Fruit fly (Drosophila melanogaster) whole organism, adult: ENCODE measurements around the gene Prat2.

Experiments used
- CG11617 ChIP-seq: fragments of 200-800 bp; sonication (Bioruptor generic); optimal IDR thresholded peaks from 2 replicates; lab custom pipeline; 2017; ENCODE audit warnings: mild to moderate bottlenecking, missing biosample characterization, missing genetic modification reagents, missing genetic modification characterization
- CG12768 ChIP-seq: fragments of 200-800 bp; sonication (Bioruptor generic); optimal IDR thresholded peaks from 2 replicates; lab custom pipeline; 2017; ENCODE audit warnings: missing biosample characterization, missing genetic modification characterization, mild to moderate bottlenecking, moderate library complexity, missing genetic modification reagents
- CG14711 ChIP-seq: fragments of 200-800 bp; sonication (Bioruptor generic); optimal IDR thresholded peaks from 2 replicates; lab custom pipeline; 2018; ENCODE audit warnings: missing biosample characterization, mild to moderate bottlenecking, missing genetic modification characterization, moderate library complexity
- CG1620 ChIP-seq: fragments of 200-800 bp; sonication (Bioruptor generic); optimal IDR thresholded peaks from 2 replicates; lab custom pipeline; 2016; ENCODE audit warnings: missing biosample characterization, missing genetic modification characterization
- CG33017 ChIP-seq: fragments of 200-800 bp; sonication (Bioruptor generic); optimal IDR thresholded peaks from 2 replicates; lab custom pipeline; 2018; ENCODE audit warnings: missing biosample characterization, mild to moderate bottlenecking, missing genetic modification characterization, moderate library complexity
- CG5204 ChIP-seq: fragments of 200-800 bp; sonication (Bioruptor generic); optimal IDR thresholded peaks from 2 replicates; lab custom pipeline; 2016; ENCODE audit warnings: missing biosample characterization, missing genetic modification characterization
- CG7045 ChIP-seq: fragments of 200-800 bp; sonication (Bioruptor generic); optimal IDR thresholded peaks from 2 replicates; lab custom pipeline; 2017; ENCODE audit warnings: missing biosample characterization, mild to moderate bottlenecking, missing genetic modification characterization
- CG7101 ChIP-seq: fragments of 200-800 bp; sonication (Bioruptor generic); optimal IDR thresholded peaks from 2 replicates; lab custom pipeline; 2018; ENCODE audit warnings: missing biosample characterization, mild to moderate bottlenecking, missing genetic modification characterization, moderate library complexity
- Clk ChIP-seq: fragments of 200-800 bp; sonication (Bioruptor generic); optimal IDR thresholded peaks from 2 replicates; lab custom pipeline; 2017; ENCODE audit warnings: missing biosample characterization, missing genetic modification characterization
- Crg-1 ChIP-seq: fragments of 200-800 bp; sonication (Bioruptor generic); optimal IDR thresholded peaks from 2 replicates; lab custom pipeline; 2016; ENCODE audit warnings: missing biosample characterization, missing genetic modification characterization
- Hr96 ChIP-seq: fragments of 200-800 bp; sonication (Bioruptor generic); optimal IDR thresholded peaks from 2 replicates; lab custom pipeline; 2016; ENCODE audit warnings: missing biosample characterization, missing genetic modification characterization
- Mnt ChIP-seq: fragments of 200-800 bp; sonication (Bioruptor generic); optimal IDR thresholded peaks from 2 replicates; lab custom pipeline; 2016; ENCODE audit warnings: missing biosample characterization, mild to moderate bottlenecking, missing genetic modification characterization
- bab1 ChIP-seq: fragments of 200-800 bp; sonication (Bioruptor generic); optimal IDR thresholded peaks from 3 replicates; lab custom pipeline; 2019; ENCODE audit warnings: missing biosample characterization, mild to moderate bottlenecking, missing genetic modification characterization, moderate library complexity
- cic ChIP-seq: fragments of 200-800 bp; sonication (Bioruptor generic); optimal IDR thresholded peaks from 2 replicates; lab custom pipeline; 2017; ENCODE audit warnings: missing biosample characterization, mild to moderate bottlenecking, missing genetic modification characterization, moderate library complexity
- cnc ChIP-seq, 2 experiments: fragments of >200 bp; optimal IDR thresholded peaks; 2 replicates each; lab custom pipeline; 2017
- kay ChIP-seq: fragments of 200-800 bp; sonication (Bioruptor generic); peaks from one replicate; lab custom pipeline; 2016; ENCODE audit warnings: missing biosample characterization, missing genetic modification characterization, borderline replicate concordance
- ovo ChIP-seq: fragments of 200-800 bp; sonication (Bioruptor generic); optimal IDR thresholded peaks from 2 replicates; lab custom pipeline; 2016; ENCODE audit warnings: missing biosample characterization, missing genetic modification characterization
- pad ChIP-seq: fragments of 200-800 bp; sonication (Bioruptor generic); optimal IDR thresholded peaks from 3 replicates; lab custom pipeline; 2017; ENCODE audit warnings: missing biosample characterization, missing genetic modification characterization, mild to moderate bottlenecking, moderate library complexity, missing genetic modification reagents
- tj ChIP-seq: fragments of 200-800 bp; sonication (Bioruptor generic); optimal IDR thresholded peaks from 3 replicates; lab custom pipeline; 2017; ENCODE audit warnings: missing biosample characterization, mild to moderate bottlenecking, missing genetic modification characterization, moderate library complexity
- toe ChIP-seq: fragments of 200-800 bp; sonication (Bioruptor generic); optimal IDR thresholded peaks from 2 replicates; lab custom pipeline; 2016; ENCODE audit warnings: missing biosample characterization, missing genetic modification characterization

The Prat2 gene

DNA sequence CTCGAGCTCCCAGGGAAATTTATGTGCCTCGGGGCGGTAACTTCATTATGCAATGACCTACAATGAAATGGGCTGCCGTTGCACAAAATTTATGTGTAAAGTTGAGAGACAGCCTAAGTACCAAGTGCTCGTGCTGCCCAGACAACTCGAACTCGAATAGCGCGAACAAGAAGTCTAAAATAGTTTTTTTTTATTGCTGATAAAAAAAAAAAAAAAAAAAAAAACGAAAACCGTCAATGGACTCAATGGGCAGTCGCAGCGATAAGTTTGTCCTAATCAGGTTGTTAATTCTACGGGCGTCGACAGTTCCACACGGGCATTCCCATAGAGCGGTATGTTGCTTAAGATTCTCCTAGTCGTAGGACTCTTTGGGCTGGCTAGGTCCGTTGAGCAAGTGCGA lies 17.9 kb upstream of the Prat2 start, which contains the start of gene CG14820:
Gene CG14820 (plus strand): TSS at position 301 of the 400 bp plus-strand sequence.
- TF ChIP-seq Clk (GFP tag; lab: Kevin White, UChicago), result no peak
- TF ChIP-seq CG11617 (GFP tag; lab: Kevin White, UChicago), result peak; percentile 6

DNA sequence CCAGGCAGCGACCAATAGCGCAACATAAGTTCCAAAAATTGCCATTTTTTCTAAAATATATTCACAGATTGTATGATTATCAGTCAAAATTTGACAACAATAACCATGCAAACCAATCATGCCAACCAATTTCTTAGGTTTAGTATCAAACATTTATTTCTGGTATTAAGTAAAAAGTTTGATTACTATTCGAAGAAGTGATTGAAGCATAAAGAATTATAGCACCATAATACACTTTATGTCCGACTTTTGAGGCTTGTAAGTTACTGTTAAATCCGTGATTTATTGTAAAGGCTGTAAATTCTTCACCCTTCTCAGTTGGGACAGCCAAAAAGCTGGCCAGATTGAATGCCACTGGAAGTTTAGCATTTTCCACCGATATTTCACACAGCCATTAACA lies 17.2 kb upstream of the Prat2 start, which contains the start of gene CG45413:
Gene CG45413 (minus strand): TSS at position 101 of the 400 bp plus-strand sequence.
- TF ChIP-seq Mnt (GFP tag; lab: Kevin White, UChicago), result no peak

DNA sequence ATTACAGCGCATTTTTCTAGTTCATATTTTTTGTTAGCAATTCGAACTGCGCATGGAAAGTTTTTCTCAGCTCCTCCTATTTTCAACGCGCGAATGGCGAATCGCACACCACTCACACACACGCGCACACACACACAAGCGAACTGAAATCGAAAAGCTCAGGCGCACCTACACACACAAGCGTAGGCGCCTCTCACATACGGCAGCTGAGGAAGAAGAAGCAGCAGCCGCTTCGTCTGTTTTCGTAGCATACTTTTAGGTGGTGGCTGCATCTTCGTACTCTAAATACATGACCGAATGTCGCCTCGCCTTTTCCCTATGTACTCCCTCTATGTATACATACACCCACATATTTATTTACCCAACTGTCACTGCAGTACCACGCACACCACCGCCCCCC lies 11.2 kb upstream of the Prat2 start:
- TF ChIP-seq CG14711 (tag; lab: Kevin White, UChicago) (no peak), CG11617 (GFP tag; lab: Kevin White, UChicago) (no peak), CG7101 (tag; lab: Kevin White, UChicago) (no peak), CG7045 (no peak), pad (GFP tag; lab: Kevin White, UChicago) (no peak), Crg-1 (GFP tag; lab: Kevin White, UChicago) (no peak), kay (GFP tag; lab: Kevin White, UChicago) (no peak)

DNA sequence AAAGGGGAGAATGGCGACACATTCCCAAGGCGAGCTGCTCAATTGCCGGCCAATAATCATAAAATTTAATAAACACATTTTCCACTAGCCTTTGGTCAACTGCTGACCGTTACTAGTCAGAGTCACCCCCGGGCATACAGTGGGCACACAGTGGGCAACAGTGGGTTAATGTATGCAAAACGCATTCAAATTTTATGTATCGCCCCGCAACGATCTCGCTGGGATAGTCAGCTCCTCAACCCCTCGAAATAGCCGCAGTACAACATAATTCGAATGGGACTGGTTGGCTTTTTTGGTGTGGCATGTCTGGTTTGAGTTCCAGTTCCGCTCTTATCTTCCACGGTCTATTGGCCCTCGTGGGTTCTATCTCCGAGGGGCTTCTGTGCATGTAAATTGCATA lies 4.5 kb upstream of the Prat2 start:
- TF ChIP-seq CG14711 (tag; lab: Kevin White, UChicago), result no peak
- no peak for TF ChIP-seq cic (GFP tag; lab: Kevin White, UChicago)
- no peak for TF ChIP-seq CG7045
- TF ChIP-seq ovo (GFP tag; lab: Kevin White, UChicago), result no peak
- TF ChIP-seq CG33017, result no peak
- TF ChIP-seq pad (GFP tag; lab: Kevin White, UChicago), result no peak

DNA sequence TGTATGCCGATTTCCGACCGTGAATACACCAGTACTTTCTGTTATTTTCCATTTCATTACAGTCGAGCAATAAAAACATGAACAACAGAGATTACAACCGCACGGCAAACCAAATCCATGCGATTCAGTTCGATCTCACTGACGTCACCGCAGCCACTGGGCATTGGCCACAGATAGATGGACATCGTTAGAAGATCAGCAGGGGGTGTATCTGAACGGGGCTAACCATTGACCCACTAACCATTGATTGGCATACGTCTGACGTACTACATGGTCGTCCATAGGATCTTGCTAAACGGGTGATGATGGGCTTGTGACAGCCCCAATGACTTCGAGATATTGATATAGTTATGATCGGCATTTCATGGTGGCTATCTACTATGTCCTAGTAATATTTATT lies 853 bp downstream of the Prat2 start:
- no peak for TF ChIP-seq CG7045
- TF ChIP-seq toe, result no peak
- TF ChIP-seq CG14711 (tag; lab: Kevin White, UChicago), result no peak
- no peak for TF ChIP-seq pad (GFP tag; lab: Kevin White, UChicago)
- TF ChIP-seq Mnt (GFP tag; lab: Kevin White, UChicago), result no peak
- TF ChIP-seq kay (GFP tag; lab: Kevin White, UChicago), result no peak

DNA sequence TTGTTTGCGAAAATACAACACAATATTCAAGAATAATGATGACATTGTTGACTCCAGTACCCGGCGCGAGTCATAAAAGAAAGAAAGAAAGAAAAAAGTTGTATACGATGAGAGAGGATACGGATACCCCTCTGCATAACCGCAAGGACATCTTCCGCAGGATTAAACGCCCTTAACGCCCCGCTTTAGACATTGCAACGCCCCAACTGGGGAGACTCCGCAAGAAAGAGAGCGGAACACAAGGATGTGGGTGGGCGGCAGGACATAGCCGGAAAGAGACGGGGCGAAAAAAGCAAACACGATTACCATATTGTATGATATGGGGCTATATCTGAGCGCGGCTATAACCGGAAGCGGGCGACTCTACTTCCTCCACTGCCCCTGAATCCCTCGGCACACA lies 3.5 kb downstream of the Prat2 start:
- TF ChIP-seq toe (no peak), CG12768 (no peak), Hr96 (no peak), Clk (GFP tag; lab: Kevin White, UChicago) (no peak), CG1620 (GFP tag; lab: Kevin White, UChicago) (no peak), CG14711 (tag; lab: Kevin White, UChicago) (no peak), CG33017 (no peak), Crg-1 (GFP tag; lab: Kevin White, UChicago) (no peak), pad (GFP tag; lab: Kevin White, UChicago) (no peak), CG7101 (tag; lab: Kevin White, UChicago) (no peak), Mnt (GFP tag; lab: Kevin White, UChicago) (no peak), cnc (optimal IDR thresholded peaks at IDR 0.05; lab: Kevin White, UChicago) (no peak)

DNA sequence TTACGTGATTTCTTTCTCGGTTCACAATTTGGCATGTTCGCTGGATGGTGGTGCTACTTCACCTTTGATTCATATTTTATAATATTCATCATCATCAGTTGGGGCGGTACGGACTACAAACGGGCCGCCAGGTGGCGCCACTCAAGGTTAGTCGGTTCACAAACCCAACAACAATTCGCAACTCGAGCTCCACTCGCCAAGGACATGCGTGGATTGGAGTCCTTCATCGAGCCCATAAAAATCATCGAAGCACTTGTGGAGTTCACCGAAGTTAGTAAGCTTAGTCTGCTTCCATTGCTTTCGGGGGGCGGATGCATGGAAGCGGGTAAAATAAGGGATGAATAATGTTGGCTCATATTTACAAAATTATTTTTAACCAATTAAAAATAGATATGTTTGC lies 7.9 kb downstream of the Prat2 start:
- TF ChIP-seq cic (GFP tag; lab: Kevin White, UChicago), result no peak
- TF ChIP-seq CG1620 (GFP tag; lab: Kevin White, UChicago), result no peak
- TF ChIP-seq CG11617 (GFP tag; lab: Kevin White, UChicago), result no peak
- no peak for TF ChIP-seq Hr96
- no peak for TF ChIP-seq CG33017
- TF ChIP-seq Mnt (GFP tag; lab: Kevin White, UChicago), result no peak
- no peak for TF ChIP-seq CG14711 (tag; lab: Kevin White, UChicago)
- TF ChIP-seq Crg-1 (GFP tag; lab: Kevin White, UChicago), result no peak

DNA sequence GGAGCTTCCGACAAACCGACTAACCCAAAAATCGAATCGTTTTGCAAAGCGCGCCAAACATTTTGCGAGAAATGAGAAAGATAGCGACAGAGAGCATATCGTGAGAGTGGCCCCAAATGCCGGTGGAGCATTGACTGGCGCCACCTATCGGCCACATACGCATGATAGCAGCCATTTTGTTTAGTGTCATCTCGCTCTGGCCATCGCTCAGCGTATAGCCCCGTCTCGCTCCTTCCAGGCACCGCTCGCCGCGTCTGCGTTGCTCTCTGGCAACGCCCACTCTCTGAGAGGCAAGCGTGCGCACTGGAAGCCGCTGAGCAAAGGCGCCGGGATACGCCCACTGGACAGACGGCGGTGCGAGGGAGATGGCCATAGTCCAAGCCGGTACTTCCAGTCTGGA lies 10.7 kb downstream of the Prat2 start:
- TF ChIP-seq CG33017, result peak; percentile 0
- no peak for TF ChIP-seq CG11617 (GFP tag; lab: Kevin White, UChicago)
- no peak for TF ChIP-seq CG12768
- TF ChIP-seq pad (GFP tag; lab: Kevin White, UChicago), result peak; percentile 44
- no peak for TF ChIP-seq ovo (GFP tag; lab: Kevin White, UChicago)
- TF ChIP-seq CG1620 (GFP tag; lab: Kevin White, UChicago), result no peak
- no peak for TF ChIP-seq toe
- TF ChIP-seq cic (GFP tag; lab: Kevin White, UChicago), result no peak
- TF ChIP-seq Hr96, result peak; percentile 7
- TF ChIP-seq Crg-1 (GFP tag; lab: Kevin White, UChicago), result no peak
- TF ChIP-seq kay (GFP tag; lab: Kevin White, UChicago), result no peak
- no peak for TF ChIP-seq CG7101 (tag; lab: Kevin White, UChicago)

DNA sequence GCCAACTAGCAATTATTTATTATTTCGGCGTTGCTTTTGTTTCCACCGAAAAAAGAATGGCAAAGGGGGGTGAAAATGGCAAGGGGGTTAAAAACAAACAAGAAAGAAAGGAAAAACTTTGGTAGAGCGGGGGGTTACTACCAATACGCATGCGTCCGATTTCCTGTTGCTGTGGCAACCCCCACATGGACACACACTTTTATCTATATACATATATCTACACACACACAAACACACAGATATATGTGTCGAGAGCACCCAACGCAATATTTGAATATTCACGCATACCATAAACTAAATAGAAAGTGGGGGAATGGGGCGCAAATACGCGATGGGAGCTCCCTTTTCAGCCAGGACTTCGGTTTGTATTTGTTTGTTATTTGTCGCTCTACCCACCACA lies 15.4 kb downstream of the Prat2 start:
- no peak for TF ChIP-seq Mnt (GFP tag; lab: Kevin White, UChicago)
- no peak for TF ChIP-seq Hr96
- no peak for TF ChIP-seq cic (GFP tag; lab: Kevin White, UChicago)
- no peak for TF ChIP-seq kay (GFP tag; lab: Kevin White, UChicago)
- TF ChIP-seq CG7101 (tag; lab: Kevin White, UChicago), result no peak
- no peak for TF ChIP-seq toe
- no peak for TF ChIP-seq Crg-1 (GFP tag; lab: Kevin White, UChicago)
- no peak for TF ChIP-seq CG1620 (GFP tag; lab: Kevin White, UChicago)
- TF ChIP-seq bab1 (GFP tag; lab: Kevin White, UChicago), result no peak
- no peak for TF ChIP-seq ovo (GFP tag; lab: Kevin White, UChicago)
- no peak for TF ChIP-seq CG12768
- no peak for TF ChIP-seq tj (GFP tag; lab: Kevin White, UChicago)
- TF ChIP-seq CG33017, result no peak
- no peak for TF ChIP-seq CG5204 (GFP tag; lab: Kevin White, UChicago)
- TF ChIP-seq CG14711 (tag; lab: Kevin White, UChicago), result no peak
- no peak for TF ChIP-seq Clk (GFP tag; lab: Kevin White, UChicago)
- TF ChIP-seq cnc (optimal IDR thresholded peaks at IDR 0.05; lab: Kevin White, UChicago), result no peak
